Worm (Caenorhabditis elegans) whole organism, mixed stage, embryonic: Measurements from ENCODE around the gene mtg-1.

Experiments used
- ham-2 ChIP-seq: fragments of 200-800 bp; sonication (Bioruptor generic); optimal IDR thresholded peaks from 2 replicates; lab custom pipeline; 2018; ENCODE audit warnings: mild to moderate bottlenecking, missing genetic modification characterization, missing compliant biosample characterization
- lin-13 ChIP-seq: fragments of 150-350 bp; optimal IDR thresholded peaks from 2 replicates; lab custom pipeline; 2014; ENCODE audit warnings: missing biosample characterization, missing genetic modification characterization
- lsy-2 ChIP-seq: fragments of 150-350 bp; optimal IDR thresholded peaks from 2 replicates; lab custom pipeline; 2014; ENCODE audit warnings: missing biosample characterization, missing genetic modification characterization
- nhr-12 ChIP-seq: fragments of 150-350 bp; optimal IDR thresholded peaks from 2 replicates; lab custom pipeline; 2014; ENCODE audit warnings: missing biosample characterization, missing genetic modification characterization
- nhr-237 ChIP-seq: fragments of 150-350 bp; optimal IDR thresholded peaks from 2 replicates; lab custom pipeline; 2014; ENCODE audit warnings: missing biosample characterization, missing genetic modification characterization
- nhr-28 ChIP-seq: fragments of 150-350 bp; optimal IDR thresholded peaks from 2 replicates; lab custom pipeline; 2014; ENCODE audit warnings: missing biosample characterization, missing genetic modification characterization

- TF ChIP-seq nhr-28 (no peak), nhr-237 (no peak), ham-2 (GFP tag; lab: Kevin White, UChicago) (no peak), nhr-12 (tag; lab: Kevin White, UChicago) (no peak), lin-13 (no peak), lsy-2 (tag; lab: Kevin White, UChicago) (no peak)
Measured at ce11 chrIII:1579001-1579400, 45.4 kb downstream of the mtg-1 start.
